Fruit fly (Drosophila melanogaster): ENCODE results near the gene CG2246.

- TF ChIP-seq CG8159 (tag; optimal IDR thresholded peaks at IDR 0.05) = no peak
- TF ChIP-seq gl (tag; optimal IDR thresholded peaks at IDR 0.05) = no peak
- TF ChIP-seq Ets98B (GFP tag; IDR thresholded peaks at IDR 0.05) = no peak
- TF ChIP-seq CG8301 (tag; optimal IDR thresholded peaks at IDR 0.05) = no peak
- no peak for TF ChIP-seq CG15710 (tag; optimal IDR thresholded peaks at IDR 0.05)
- TF ChIP-seq CG4496 (GFP tag; IDR thresholded peaks at IDR 0.05) = no peak
- TF ChIP-seq fd96Ca (GFP tag; IDR thresholded peaks at IDR 0.05) = no peak
- TF ChIP-seq CG32121 (GFP tag; IDR thresholded peaks at IDR 0.05) = no peak
- TF ChIP-seq rn (GFP tag; IDR thresholded peaks at IDR 0.05) = no peak
- TF ChIP-seq CG17806 (tag; optimal IDR thresholded peaks at IDR 0.05) = no peak
- no peak for TF ChIP-seq EcR (GFP tag; optimal IDR thresholded peaks at IDR 0.05)
- no peak for TF ChIP-seq Snoo (tag; optimal IDR thresholded peaks at IDR 0.05)
Observed at dm6 chr3R:30605889-30606288, 4.6 kb upstream of the CG2246 start, which contains the start of gene CG31016.

All from whole organism, pupa.